Worm (Caenorhabditis elegans) whole organism, L4 larva: Measurements from ENCODE around the gene F52G2.3.
A peak's percentile ranks its signal among the peaks of the same experiment; 100 is the strongest.

Experiments used
- R02D3.7 ChIP-seq: fragments of 150-350 bp; sonication (generic microtip); optimal IDR thresholded peaks from 3 replicates; lab custom pipeline; 2014; ENCODE audit warnings: missing biosample characterization, missing genetic modification characterization
- T26A8.4 ChIP-seq: fragments of 200-800 bp; sonication (Bioruptor generic); IDR thresholded peaks from 2 replicates; pipeline ENCODE4 v1.3.6; 2022; ENCODE audit warnings: missing genetic modification characterization, missing compliant biosample characterization
- aha-1 ChIP-seq: fragments of 150-350 bp; peaks from one replicate; lab custom pipeline; 2014; ENCODE audit warnings: missing biosample characterization, missing genetic modification characterization
- ceh-82 ChIP-seq: sonication (generic microtip); optimal IDR thresholded peaks from 2 replicates; lab custom pipeline; 2017; ENCODE audit warnings: missing biosample characterization, missing genetic modification characterization
- daf-16 ChIP-seq, 3 experiments: sonication (generic microtip); optimal IDR thresholded peaks; 2 replicates each; lab custom pipeline; 2016 to 2017; ENCODE audit warnings: missing genetic modification characterization in 3 of 3, missing genetic modification reagents in 3 of 3, mild to moderate bottlenecking in 2 of 3, missing compliant biosample characterization in 2 of 3, missing biosample characterization in 1 of 3, moderate library complexity in 1 of 3
- dpl-1 ChIP-seq: fragments of 150-350 bp; optimal IDR thresholded peaks from 2 replicates; lab custom pipeline; 2014; ENCODE audit warnings: missing biosample characterization, missing genetic modification reagents, missing genetic modification characterization
- dve-1 ChIP-seq: sonication (generic microtip); optimal IDR thresholded peaks from 2 replicates; lab custom pipeline; 2017; ENCODE audit warnings: antibody characterized with exemption, mild to moderate bottlenecking, missing genetic modification characterization, missing compliant biosample characterization; ENCODE audit not compliant: insufficient read depth
- gei-8 ChIP-seq: fragments of 200-800 bp; sonication (Bioruptor generic); optimal IDR thresholded peaks from 2 replicates; lab custom pipeline; 2018; ENCODE audit warnings: mild to moderate bottlenecking, missing genetic modification characterization, missing compliant biosample characterization
- lin-15B ChIP-seq: fragments of 150-350 bp; sonication (generic microtip); optimal IDR thresholded peaks from 3 replicates; lab custom pipeline; 2014; ENCODE audit warnings: missing biosample characterization, missing genetic modification characterization
- lin-38 ChIP-seq: fragments of 200-800 bp; sonication (Bioruptor generic); IDR thresholded peaks from 2 replicates; pipeline ENCODE4 v1.3.6; 2022; ENCODE audit warnings: missing genetic modification reagents, missing genetic modification characterization, missing compliant biosample characterization
- mes-2 ChIP-seq: sonication (generic microtip); optimal IDR thresholded peaks from 2 replicates; lab custom pipeline; 2016; ENCODE audit warnings: missing genotype, mild to moderate bottlenecking, missing genetic modification characterization, missing compliant biosample characterization; ENCODE audit not compliant: poor library complexity, severe bottlenecking
- pha-4 ChIP-seq, 2 experiments: fragments of 150-350 bp in 1 of 2; fragments of 200-800 bp in 1 of 2; sonication (Bioruptor generic) in 1 of 2; IDR thresholded peaks in 1 of 2; optimal IDR thresholded peaks in 1 of 2; 2 replicates each; pipeline versions ENCODE4 v1.3.6 to Lab custom; 2014 to 2022; ENCODE audit warnings: missing genetic modification characterization in 2 of 2, missing genetic modification reagents in 2 of 2, missing biosample characterization in 1 of 2, missing compliant biosample characterization in 1 of 2
- set-16 ChIP-seq: fragments of 200-800 bp; sonication (Bioruptor generic); IDR thresholded peaks from 2 replicates; pipeline ENCODE4 v1.3.6; 2022; ENCODE audit warnings: missing genetic modification reagents, missing genetic modification characterization, missing compliant biosample characterization
- unc-130 ChIP-seq: sonication (generic microtip); optimal IDR thresholded peaks from 2 replicates; lab custom pipeline; 2016; ENCODE audit warnings: missing genetic modification reagents, missing genetic modification characterization, missing compliant biosample characterization
- unc-62 ChIP-seq, 3 experiments: fragments of 150-350 bp in 1 of 3; sonication (generic microtip); optimal IDR thresholded peaks in 2 of 3; peaks in 1 of 3; 1 replicate in 1 of 3; 2 replicates in 2 of 3; lab custom pipeline; 2014 to 2017; ENCODE audit warnings: missing biosample characterization in 3 of 3, missing genetic modification characterization in 3 of 3, missing genetic modification reagents in 3 of 3, missing genotype in 1 of 3

Gene F52G2.3

DNA sequence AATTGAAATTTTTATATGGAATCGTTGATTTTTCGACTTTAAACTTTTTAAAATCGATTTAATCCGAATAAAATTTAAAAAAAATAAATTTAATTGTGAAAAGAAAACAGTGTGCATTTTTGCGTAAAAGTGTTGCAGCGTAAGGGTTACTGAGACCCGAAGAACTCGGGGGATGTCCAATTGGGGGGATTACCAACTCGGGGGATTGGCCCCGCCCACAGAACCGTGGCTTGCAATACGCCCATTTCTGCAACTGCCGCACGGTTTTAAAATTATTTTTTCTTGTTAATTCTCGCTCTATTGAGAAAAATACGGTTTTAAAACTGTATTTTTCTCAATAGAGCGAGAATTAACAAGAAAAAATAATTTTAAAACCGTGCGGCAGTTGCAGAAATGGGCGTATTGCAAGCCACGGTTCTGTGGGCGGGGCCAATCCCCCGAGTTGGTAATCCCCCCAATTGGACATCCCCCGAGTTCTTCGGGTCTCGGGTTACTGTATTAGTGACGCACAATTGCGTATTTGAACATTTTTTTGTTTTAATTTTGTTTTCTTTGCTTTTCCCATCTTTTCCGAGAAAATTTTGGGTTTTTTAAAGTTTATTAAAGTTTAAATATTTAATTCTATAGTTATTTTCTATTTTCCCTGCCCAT is 44.5 kb downstream of the F52G2.3 start:
- TF ChIP-seq mes-2 (tag; lab: Kevin White, UChicago) (peak; percentile 13), unc-130 (GFP tag; lab: Kevin White, UChicago) (peak; percentile 36)

DNA sequence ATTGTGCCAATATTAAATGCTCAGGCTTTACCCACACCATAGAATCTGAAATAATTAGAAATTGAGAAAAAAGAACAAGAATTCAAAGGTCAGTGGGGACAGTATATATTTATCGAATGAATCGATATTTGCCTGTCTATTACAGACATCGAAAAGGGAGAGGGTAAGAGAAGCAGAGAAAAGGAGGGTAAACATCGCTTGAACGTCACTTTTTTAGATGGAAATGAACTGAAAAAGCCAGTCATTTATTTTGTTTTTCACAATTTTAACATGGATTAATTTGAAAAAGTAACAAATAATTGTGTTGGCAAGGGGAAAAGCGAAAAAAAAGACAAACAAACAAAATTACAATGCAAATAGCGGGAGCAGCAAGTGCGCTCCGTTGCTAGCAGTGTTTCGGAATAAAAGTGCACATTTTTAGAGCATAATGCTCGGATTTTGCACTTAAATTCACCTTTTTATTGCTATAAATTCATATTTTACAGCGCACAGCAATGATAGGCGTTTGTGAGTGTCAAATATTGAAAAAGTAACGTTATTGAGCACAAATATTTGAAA is 45.1 kb downstream of the F52G2.3 start, which contains the start of gene tbc-9:
TSS of gene tbc-9 (minus strand) at position 51 of the 558 bp plus-strand sequence.
- TF ChIP-seq daf-16 (GFP tag; optimal IDR thresholded peaks at IDR 0.05; lab: Kevin White, UChicago): no peak
- TF ChIP-seq daf-16 (tag; optimal IDR thresholded peaks at IDR 0.05; lab: Kevin White, UChicago): peak; percentile 57
- TF ChIP-seq unc-62 (GFP tag; optimal IDR thresholded peaks at IDR 0.05 in 1 of 2; lab: Kevin White, UChicago): no peak
- no peak for TF ChIP-seq unc-62 (tag; optimal IDR thresholded peaks at IDR 0.05; lab: Kevin White, UChicago)
- no peak for TF ChIP-seq T26A8.4 (GFP tag; lab: Robert Waterston, UW)
- peak; percentile 6 for TF ChIP-seq mes-2 (tag; lab: Kevin White, UChicago)
- TF ChIP-seq pha-4 (GFP tag; IDR thresholded peaks at IDR 0.05; lab: Robert Waterston, UW): no peak
- peak; percentile 51 for TF ChIP-seq pha-4 (tag; optimal IDR thresholded peaks at IDR 0.05; lab: Kevin White, UChicago)
- TF ChIP-seq, all 104 proteins: peak for 3

DNA sequence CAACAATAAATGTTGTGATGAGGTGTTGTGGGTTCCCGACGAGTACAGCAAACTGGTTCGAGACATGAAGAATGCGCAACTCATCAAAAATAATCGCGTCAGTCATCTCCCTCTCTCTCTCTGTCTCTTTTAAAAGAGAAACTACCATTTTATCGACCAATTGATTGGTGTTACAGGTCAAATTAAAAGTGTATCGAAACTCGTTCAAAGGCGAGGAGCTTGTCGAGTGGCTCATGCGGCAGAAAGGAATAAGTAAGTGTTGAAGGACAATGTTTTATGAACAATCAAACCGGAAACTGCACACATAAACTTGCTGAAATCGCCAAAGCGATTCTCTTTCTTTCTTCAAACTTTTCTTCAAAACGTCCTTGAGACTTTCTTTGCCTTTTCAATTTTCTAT is 54.3 kb downstream of the F52G2.3 start:
- TF ChIP-seq aha-1 (tag; lab: Kevin White, UChicago) (no peak), dve-1 (tag; lab: Kevin White, UChicago) (no peak), lin-38 (GFP tag; lab: Robert Waterston, UW) (no peak), lin-15B (tag; lab: Kevin White, UChicago) (no peak), set-16 (GFP tag; lab: Robert Waterston, UW) (no peak), ceh-82 (tag; lab: Kevin White, UChicago) (no peak), dpl-1 (GFP tag; lab: Kevin White, UChicago) (no peak), gei-8 (GFP tag; lab: Kevin White, UChicago) (no peak), R02D3.7 (tag; lab: Kevin White, UChicago) (no peak)
